Worm (Caenorhabditis elegans) whole organism, late embryonic: Measurements from ENCODE around the gene ZK1290.14.

Experiments used
- C08G9.2 ChIP-seq: sonication (generic microtip); optimal IDR thresholded peaks from 2 replicates; lab custom pipeline; 2016; ENCODE audit warnings: mild to moderate bottlenecking, missing genetic modification characterization, moderate library complexity, missing compliant biosample characterization
- C38D4.7 ChIP-seq: fragments of 200-800 bp; sonication (Bioruptor generic); optimal IDR thresholded peaks from 2 replicates; lab custom pipeline; 2018; ENCODE audit warnings: mild to moderate bottlenecking, missing genetic modification characterization, moderate library complexity, missing compliant biosample characterization
- K02D7.2 ChIP-seq: sonication (generic microtip); optimal IDR thresholded peaks from 2 replicates; lab custom pipeline; 2017; ENCODE audit warnings: mild to moderate bottlenecking, missing genetic modification characterization, missing compliant biosample characterization
- Y22D7AL.16 ChIP-seq: sonication (generic microtip); optimal IDR thresholded peaks from 2 replicates; lab custom pipeline; 2016; ENCODE audit warnings: missing genetic modification characterization, missing compliant biosample characterization
- ahr-1 ChIP-seq: sonication (generic microtip); optimal IDR thresholded peaks from 2 replicates; lab custom pipeline; 2016; ENCODE audit warnings: missing genetic modification characterization, missing compliant biosample characterization
- ama-1 ChIP-seq: fragments of 150-350 bp; optimal IDR thresholded peaks from 2 replicates; lab custom pipeline; 2014
- ceh-14 ChIP-seq: sonication (generic microtip); optimal IDR thresholded peaks from 2 replicates; lab custom pipeline; 2016; ENCODE audit warnings: missing genotype, missing genetic modification characterization, missing compliant biosample characterization
- ceh-18 ChIP-seq: sonication (generic microtip); optimal IDR thresholded peaks from 2 replicates; lab custom pipeline; 2016; ENCODE audit warnings: missing genetic modification characterization, missing compliant biosample characterization
- ceh-19 ChIP-seq: fragments of 200-800 bp; sonication (Bioruptor generic); optimal IDR thresholded peaks from 2 replicates; lab custom pipeline; 2018; ENCODE audit warnings: mild to moderate bottlenecking, missing genetic modification characterization, missing compliant biosample characterization
- ceh-2 ChIP-seq: sonication (generic microtip); optimal IDR thresholded peaks from 2 replicates; lab custom pipeline; 2016; ENCODE audit warnings: missing genotype, missing genetic modification characterization, missing compliant biosample characterization
- ceh-24 ChIP-seq: sonication (generic microtip); optimal IDR thresholded peaks from 2 replicates; lab custom pipeline; 2016; ENCODE audit warnings: mild to moderate bottlenecking, missing genetic modification characterization, missing compliant biosample characterization
- ceh-45 ChIP-seq: fragments of 200-800 bp; sonication (Bioruptor generic); IDR thresholded peaks from 2 replicates; pipeline ENCODE4 v1.3.6; 2022; ENCODE audit warnings: missing genetic modification reagents, missing genetic modification characterization, missing compliant biosample characterization
- ceh-48 ChIP-seq: sonication (generic microtip); optimal IDR thresholded peaks from 2 replicates; lab custom pipeline; 2016; ENCODE audit warnings: missing genetic modification characterization, inconsistent platforms, missing compliant biosample characterization
- ceh-9 ChIP-seq: sonication (generic microtip); optimal IDR thresholded peaks from 2 replicates; lab custom pipeline; 2016; ENCODE audit warnings: mild to moderate bottlenecking, missing genetic modification characterization, inconsistent platforms, missing compliant biosample characterization
- dmd-4 ChIP-seq: sonication (generic microtip); optimal IDR thresholded peaks from 2 replicates; lab custom pipeline; 2016; ENCODE audit warnings: borderline replicate concordance, missing genetic modification characterization, missing compliant biosample characterization
- dve-1 ChIP-seq: sonication (generic microtip); optimal IDR thresholded peaks from 2 replicates; lab custom pipeline; 2017; ENCODE audit warnings: antibody characterized with exemption, mild to moderate bottlenecking, missing genetic modification characterization, missing compliant biosample characterization
- elt-2 ChIP-seq: sonication (generic microtip); optimal IDR thresholded peaks from 2 replicates; lab custom pipeline; 2016; ENCODE audit warnings: missing genetic modification reagents, missing genetic modification characterization, missing compliant biosample characterization
- ets-4 ChIP-seq: sonication (generic microtip); optimal IDR thresholded peaks from 2 replicates; lab custom pipeline; 2016; ENCODE audit warnings: missing genetic modification characterization, missing compliant biosample characterization
- eyg-1 ChIP-seq: sonication (generic microtip); optimal IDR thresholded peaks from 2 replicates; lab custom pipeline; 2016; ENCODE audit warnings: missing genotype, missing genetic modification characterization, missing compliant biosample characterization
- hlh-6 ChIP-seq: sonication (generic microtip); optimal IDR thresholded peaks from 2 replicates; lab custom pipeline; 2016; ENCODE audit warnings: missing genotype, missing genetic modification characterization, missing compliant biosample characterization
- lin-11 ChIP-seq: fragments of 200-800 bp; sonication (Bioruptor generic); optimal IDR thresholded peaks from 2 replicates; lab custom pipeline; 2018; ENCODE audit warnings: mild to moderate bottlenecking, missing genetic modification characterization, missing compliant biosample characterization
- madf-2 ChIP-seq: sonication (generic microtip); optimal IDR thresholded peaks from 2 replicates; lab custom pipeline; 2017; ENCODE audit warnings: missing genetic modification characterization, missing compliant biosample characterization
- nfya-1 ChIP-seq: sonication (generic microtip); optimal IDR thresholded peaks from 2 replicates; lab custom pipeline; 2017; ENCODE audit warnings: missing genetic modification characterization, mild to moderate bottlenecking, missing compliant biosample characterization, antibody characterized with exemption, moderate library complexity
- nhr-11 ChIP-seq: fragments of 150-350 bp; optimal IDR thresholded peaks from 2 replicates; lab custom pipeline; 2014; ENCODE audit warnings: missing biosample characterization, missing genetic modification characterization
- npax-4 ChIP-seq: sonication (generic microtip); optimal IDR thresholded peaks from 2 replicates; lab custom pipeline; 2016; ENCODE audit warnings: missing genetic modification characterization, missing compliant biosample characterization
- pag-3 ChIP-seq: sonication (generic microtip); optimal IDR thresholded peaks from 2 replicates; lab custom pipeline; 2016; ENCODE audit warnings: missing compliant biosample characterization, missing genetic modification characterization, borderline replicate concordance
- pat-9 ChIP-seq: fragments of 200-800 bp; sonication (Bioruptor generic); optimal IDR thresholded peaks from 2 replicates; lab custom pipeline; 2018; ENCODE audit warnings: mild to moderate bottlenecking, missing genetic modification characterization, moderate library complexity, missing compliant biosample characterization
- pax-1 ChIP-seq: fragments of 150-350 bp; optimal IDR thresholded peaks from 2 replicates; lab custom pipeline; 2014; ENCODE audit warnings: missing biosample characterization, missing genetic modification characterization
- pha-2 ChIP-seq: sonication (generic microtip); optimal IDR thresholded peaks from 2 replicates; lab custom pipeline; 2017; ENCODE audit warnings: mild to moderate bottlenecking, missing genetic modification characterization, missing compliant biosample characterization
- pha-4 ChIP-seq: fragments of 150-350 bp; optimal IDR thresholded peaks from 2 replicates; lab custom pipeline; 2018; ENCODE audit warnings: missing biosample characterization, missing genetic modification reagents, missing genetic modification characterization
- pros-1 ChIP-seq: fragments of 150-350 bp; optimal IDR thresholded peaks from 2 replicates; lab custom pipeline; 2014; ENCODE audit warnings: missing biosample characterization, missing genetic modification reagents, missing genetic modification characterization
- sdc-2 ChIP-seq: sonication (generic microtip); optimal IDR thresholded peaks from 2 replicates; lab custom pipeline; 2016; ENCODE audit warnings: missing genotype, missing genetic modification characterization, missing compliant biosample characterization
- sox-4 ChIP-seq: sonication (generic microtip); optimal IDR thresholded peaks from 2 replicates; lab custom pipeline; 2017; ENCODE audit warnings: mild to moderate bottlenecking, missing genetic modification characterization, inconsistent platforms, missing compliant biosample characterization
- tbx-2 ChIP-seq: sonication (generic microtip); optimal IDR thresholded peaks from 2 replicates; lab custom pipeline; 2016; ENCODE audit warnings: missing genetic modification characterization, missing compliant biosample characterization
- ztf-16 ChIP-seq: sonication (generic microtip); optimal IDR thresholded peaks from 2 replicates; lab custom pipeline; 2017; ENCODE audit warnings: missing genetic modification characterization, missing compliant biosample characterization

The ZK1290.14 gene

DNA sequence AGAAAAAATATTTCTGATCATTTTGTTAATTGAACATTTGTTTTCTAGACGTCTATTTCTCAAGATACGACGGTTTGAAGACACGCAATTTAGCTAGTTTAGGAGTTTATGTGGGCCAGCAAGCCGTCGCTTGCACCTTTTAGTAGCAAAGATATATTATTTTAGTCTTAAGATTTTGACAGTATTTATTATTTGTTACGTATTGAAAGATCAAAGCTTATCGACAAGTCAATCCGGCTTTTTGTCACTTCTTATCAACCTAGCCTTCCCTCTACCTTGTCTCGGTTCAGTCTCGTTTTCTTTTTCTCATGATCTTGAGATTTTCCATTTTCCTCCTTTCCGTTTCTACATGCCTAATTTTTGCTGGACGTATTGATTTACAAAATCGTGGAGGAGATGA, 18.8 kb upstream of the ZK1290.14 start, which contains the start of gene F35D2.2:
TSS of gene F35D2.2 (plus strand) at position 301 of the 400 bp plus-strand sequence.
- TF ChIP-seq C38D4.7 (no peak), elt-2 (tag; lab: Kevin White, UChicago) (no peak), npax-4 (no peak), ets-4 (tag; lab: Kevin White, UChicago) (no peak)
- TF ChIP-seq, all 69 proteins: peak for 0

DNA sequence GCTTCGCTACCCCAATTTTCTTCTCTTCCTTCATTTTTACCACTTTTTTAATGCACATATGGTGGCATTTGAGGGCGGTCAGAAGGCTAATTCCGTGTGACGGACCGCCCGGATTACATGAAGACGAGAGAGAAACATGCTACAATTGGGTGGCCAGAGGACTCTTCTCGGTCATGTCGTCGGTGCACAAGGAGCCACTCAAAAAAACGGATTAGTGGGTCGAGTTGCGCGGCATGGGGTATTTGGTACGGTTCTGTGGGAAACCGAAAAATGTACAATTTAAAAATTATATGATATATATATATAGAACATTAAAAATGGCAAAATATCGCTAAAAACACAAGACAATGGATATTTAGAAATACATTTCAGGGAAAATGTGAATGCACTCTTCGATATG, 15.4 kb upstream of the ZK1290.14 start:
- TF ChIP-seq npax-4 (no peak), ceh-14 (no peak), Y22D7AL.16 (tag; lab: Kevin White, UChicago) (no peak), sdc-2 (tag; lab: Kevin White, UChicago) (no peak), dmd-4 (tag; lab: Kevin White, UChicago) (no peak), ama-1 (lab: Kevin White, UChicago) (no peak), lin-11 (no peak), pag-3 (tag; lab: Kevin White, UChicago) (no peak), eyg-1 (tag; lab: Kevin White, UChicago) (no peak), K02D7.2 (tag; lab: Kevin White, UChicago) (no peak), dve-1 (tag; lab: Kevin White, UChicago) (no peak), pha-4 (tag; lab: Kevin White, UChicago) (no peak)

DNA sequence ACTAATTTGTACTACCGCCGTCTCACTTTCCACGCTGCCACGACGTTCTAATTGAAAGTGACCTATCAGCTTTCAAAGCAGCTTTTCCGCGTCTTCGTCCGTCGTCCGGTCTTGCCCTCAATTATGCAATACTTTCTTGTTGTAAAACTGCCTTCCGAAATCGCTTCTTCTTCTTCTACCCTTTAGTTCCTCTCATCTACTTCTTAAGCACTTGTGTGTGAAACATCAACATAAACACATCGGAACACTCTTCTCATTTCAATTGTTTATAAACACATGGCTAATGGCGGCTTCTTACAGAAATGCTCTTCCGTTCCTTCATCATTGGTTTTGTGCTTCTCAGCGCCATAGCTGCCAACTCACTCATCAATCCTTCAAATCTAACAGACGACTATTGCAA, 14.9 kb upstream of the ZK1290.14 start, which contains the start of gene F35D2.3:
TSS of gene F35D2.3 (plus strand) at position 301 of the 400 bp plus-strand sequence.
- TF ChIP-seq nfya-1 (tag; lab: Kevin White, UChicago) (no peak), sox-4 (tag; lab: Kevin White, UChicago) (no peak), nhr-11 (tag; lab: Kevin White, UChicago) (no peak), ceh-19 (GFP tag; lab: Kevin White, UChicago) (no peak), ahr-1 (tag; lab: Kevin White, UChicago) (no peak)

DNA sequence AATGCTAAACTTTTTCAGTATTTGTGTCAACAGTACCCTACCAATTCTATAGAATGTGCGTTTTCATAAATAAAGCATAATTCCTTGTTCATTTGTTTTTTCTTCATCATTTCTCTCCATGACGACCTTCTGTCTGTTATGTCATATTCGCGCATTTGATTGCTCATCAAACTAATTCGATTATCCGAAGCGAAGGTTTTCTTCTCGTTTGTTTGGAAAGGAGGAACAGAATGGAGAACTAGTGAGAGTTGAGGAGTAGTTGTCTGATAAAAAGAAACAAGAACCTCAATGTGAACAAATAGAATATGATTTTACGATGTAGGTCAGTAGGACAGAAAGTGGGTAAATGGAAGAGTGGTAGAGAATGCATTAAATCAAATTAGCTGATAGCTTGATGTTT, 7.2 kb upstream of the ZK1290.14 start:
- TF ChIP-seq ets-4 (tag; lab: Kevin White, UChicago) (no peak), C08G9.2 (no peak), hlh-6 (tag; lab: Kevin White, UChicago) (no peak)

DNA sequence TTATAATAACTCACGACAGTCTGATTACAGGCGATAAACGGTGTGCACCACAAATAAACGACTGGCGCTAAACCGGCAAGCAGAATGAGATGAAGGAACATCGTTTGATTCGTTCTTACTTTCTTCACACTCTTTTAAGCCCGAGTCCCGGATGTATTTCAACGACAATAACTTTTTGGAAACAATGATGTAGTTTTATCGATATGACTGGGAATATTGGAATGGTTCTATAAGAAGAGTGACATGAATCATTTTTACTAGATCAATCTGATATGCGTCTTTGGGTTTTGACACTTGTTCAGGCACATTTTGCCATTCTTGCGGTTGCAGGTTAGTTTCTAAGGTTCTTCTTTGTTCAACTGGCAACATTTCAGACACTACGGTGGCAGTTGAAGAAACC, 6.1 kb upstream of the ZK1290.14 start, which contains the start of the genes ZK1290.11 and ZK1290.1:
TSS of gene ZK1290.11 (minus strand) at position 101 of the 400 bp plus-strand sequence.
TSS of gene ZK1290.1 (plus strand) at position 271 of the 400 bp plus-strand sequence.
- no peak for TF ChIP-seq pat-9 (tag; lab: Kevin White, UChicago)
- TF ChIP-seq ceh-2 (tag; lab: Kevin White, UChicago): no peak
- TF ChIP-seq ceh-18 (tag; lab: Kevin White, UChicago): no peak
- no peak for TF ChIP-seq ceh-48 (tag; lab: Kevin White, UChicago)
- no peak for TF ChIP-seq ama-1 (lab: Kevin White, UChicago)
- TF ChIP-seq tbx-2 (tag; lab: Kevin White, UChicago): no peak

DNA sequence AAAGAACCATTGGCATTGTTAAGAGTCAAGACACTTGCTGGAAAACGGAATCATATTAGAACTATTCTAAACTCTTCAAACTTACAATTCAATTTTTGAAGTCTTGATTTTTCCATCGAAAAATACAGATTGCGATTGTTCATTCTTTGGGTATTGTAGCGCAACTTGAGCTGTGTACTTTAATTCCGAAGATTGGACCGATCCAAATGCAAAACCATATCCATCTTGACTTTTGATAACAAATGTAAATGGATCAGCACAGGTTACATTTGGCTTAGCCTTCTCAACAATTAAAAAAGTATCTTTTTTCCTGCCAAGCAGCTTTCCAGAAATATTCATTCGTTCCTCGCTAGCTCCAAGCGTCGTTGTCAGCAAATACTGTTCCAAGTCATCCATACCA, 5.5 kb upstream of the ZK1290.14 start:
- no peak for TF ChIP-seq ceh-24 (tag; lab: Kevin White, UChicago)
- no peak for TF ChIP-seq ceh-14
- TF ChIP-seq ceh-2 (tag; lab: Kevin White, UChicago): no peak
- no peak for TF ChIP-seq pha-4 (tag; lab: Kevin White, UChicago)
- no peak for TF ChIP-seq ceh-9
- TF ChIP-seq pha-2: no peak
- no peak for TF ChIP-seq pros-1
- no peak for TF ChIP-seq dmd-4 (tag; lab: Kevin White, UChicago)
- no peak for TF ChIP-seq ceh-45 (GFP tag; lab: Robert Waterston, UW)
- no peak for TF ChIP-seq C38D4.7
- TF ChIP-seq nhr-11 (tag; lab: Kevin White, UChicago): no peak
- TF ChIP-seq hlh-6 (tag; lab: Kevin White, UChicago): no peak
- no peak for TF ChIP-seq madf-2 (tag; lab: Kevin White, UChicago)
- TF ChIP-seq ztf-16 (tag; lab: Kevin White, UChicago): no peak
- no peak for TF ChIP-seq pax-1
- no peak for TF ChIP-seq pat-9 (tag; lab: Kevin White, UChicago)
- TF ChIP-seq ahr-1 (tag; lab: Kevin White, UChicago): no peak
- no peak for TF ChIP-seq ceh-19 (GFP tag; lab: Kevin White, UChicago)
- no peak for TF ChIP-seq ets-4 (tag; lab: Kevin White, UChicago)
